Fruit fly (Drosophila melanogaster): ENCODE results near the gene Coq4.
A peak's percentile ranks its signal among the peaks of the same experiment; 100 is the strongest.

The Coq4 gene

dm6 chr3L:17415967-17416749 lies 17.3 kb downstream of the Coq4 start (continued):
- TF ChIP-seq CG17328 (GFP tag; IDR thresholded peaks at IDR 0.05) (peak; percentile 62; the same call in 1 of the 2 replicates), CG17568 (GFP tag; optimal IDR thresholded peaks at IDR 0.05) (peak; percentile 33), ttk (GFP tag; IDR thresholded peaks at IDR 0.05) (no peak), wdn (GFP tag; IDR thresholded peaks at IDR 0.05) (no peak), CG4328 (GFP tag; optimal IDR thresholded peaks at IDR 0.05) (no peak), HHEX (GFP tag; optimal IDR thresholded peaks at IDR 0.05) (no peak), Mes4 (GFP tag; optimal IDR thresholded peaks at IDR 0.05) (peak; percentile 42), CG11504 (tag; optimal IDR thresholded peaks at IDR 0.05) (peak; percentile 5), Hr3 (GFP tag; optimal IDR thresholded peaks at IDR 0.05) (peak; percentile 36), Trl (optimal IDR thresholded peaks at IDR 0.05) (no peak), Trl (GFP tag; optimal IDR thresholded peaks at IDR 0.05) (peak; percentile 26), sima (GFP tag; optimal IDR thresholded peaks at IDR 0.05) (no peak), CG8924 (tag; optimal IDR thresholded peaks at IDR 0.05) (peak; percentile 78), H15 (GFP tag; IDR thresholded peaks at IDR 0.05) (no peak), CHES-1-like (GFP tag; optimal IDR thresholded peaks at IDR 0.05) (peak; percentile 23), croc (GFP tag; conservative IDR thresholded peaks at IDR 0.05) (no peak), zen (tag; optimal IDR thresholded peaks at IDR 0.05) (peak; percentile 96)

- TF ChIP-seq vvl (GFP tag; IDR thresholded peaks at IDR 0.05) (0 out of 2 replicates have a peak, but pooled peaks have one; percentile 8), sens (GFP tag) (peak; percentile 54), Ets65A (GFP tag) (peak; percentile 39), Med (GFP tag) (peak; percentile 54), CG4404 (GFP tag; IDR thresholded peaks at IDR 0.05) (0 out of 2 replicates have a peak, but pooled peaks have one; percentile 7), zen (tag; optimal IDR thresholded peaks at IDR 0.05) (peak; percentile 53), hbn (GFP tag; IDR thresholded peaks at IDR 0.05; ENCODE audit: partially characterized antibody) (no peak), CG11560 (tag; IDR thresholded peaks at IDR 0.05) (no peak)
Measured at dm6 chr3L:17412146-17412545, 21.3 kb downstream of the Coq4 start.

dm6 chr3L:17411273-17411672 lies 22.1 kb downstream of the Coq4 start:
- TF ChIP-seq CG7786 (GFP tag; optimal IDR thresholded peaks at IDR 0.05) (no peak), CG5953 (GFP tag; IDR thresholded peaks at IDR 0.05) (no peak), CG15479 (GFP tag; optimal IDR thresholded peaks at IDR 0.05) (peak; percentile 64), mirr (GFP tag; optimal IDR thresholded peaks at IDR 0.05) (peak; percentile 4), Hey (tag; optimal IDR thresholded peaks at IDR 0.05) (no peak), Doc2 (GFP tag; IDR thresholded peaks at IDR 0.05) (no peak), CG10654 (GFP tag; optimal IDR thresholded peaks at IDR 0.05) (no peak)

dm6 chr3L:17407480-17408093 lies 25.8 kb downstream of the Coq4 start:
- TF ChIP-seq CG13296 (GFP tag; optimal IDR thresholded peaks at IDR 0.05) (no peak), ttk (GFP tag; IDR thresholded peaks at IDR 0.05) (no peak), tgo (GFP tag; IDR thresholded peaks at IDR 0.05) (no peak), CG18764 (GFP tag; optimal IDR thresholded peaks at IDR 0.05) (no peak), CG14860 (GFP tag; IDR thresholded peaks at IDR 0.05; ENCODE audit: partially characterized antibody) (no peak), CG17802 (tag; optimal IDR thresholded peaks at IDR 0.05) (no peak), CG8478 (optimal IDR thresholded peaks at IDR 0.05) (no peak), CG15479 (GFP tag; optimal IDR thresholded peaks at IDR 0.05) (peak; percentile 52), CG18011 (GFP tag; optimal IDR thresholded peaks at IDR 0.05) (no peak), chn (GFP tag; optimal IDR thresholded peaks at IDR 0.05) (no peak), vvl (GFP tag; IDR thresholded peaks at IDR 0.05) (0 out of 2 replicates have a peak, but pooled peaks have one; percentile 2), Gug (GFP tag; IDR thresholded peaks at IDR 0.05) (no peak), Ets97D (GFP tag; optimal IDR thresholded peaks at IDR 0.05) (no peak), zfh1 (GFP tag; IDR thresholded peaks at IDR 0.05) (no peak), danr (GFP tag; IDR thresholded peaks at IDR 0.05) (no peak), CG10431 (GFP tag; optimal IDR thresholded peaks at IDR 0.05) (no peak), zen2 (GFP tag; IDR thresholded peaks at IDR 0.05; ENCODE audit: partially characterized antibody) (no peak), dmrt99B (tag; optimal IDR thresholded peaks at IDR 0.05) (no peak), Elba2 (GFP tag; optimal IDR thresholded peaks at IDR 0.05) (peak; percentile 83)
